Worm (Caenorhabditis elegans) whole organism, L4 larva: ENCODE measurements around the gene Y51H7C.1.

Experiments used
- F26F4.8 ChIP-seq: fragments of 200-800 bp; sonication (Bioruptor generic); conservative IDR thresholded peaks from 2 replicates; pipeline ENCODE4 v1.3.6; 2022; ENCODE audit warnings: missing genetic modification characterization, missing compliant biosample characterization
- F44E2.7 ChIP-seq: fragments of 200-800 bp; sonication (Bioruptor generic); IDR thresholded peaks from 2 replicates; pipeline ENCODE4 v2.1.2; 2022; ENCODE audit warnings: missing genetic modification characterization, missing compliant biosample characterization
- T20F7.1 ChIP-seq: fragments of 200-800 bp; sonication (Bioruptor generic); optimal IDR thresholded peaks from 2 replicates; lab custom pipeline; 2018; ENCODE audit warnings: mild to moderate bottlenecking, missing genetic modification characterization, missing compliant biosample characterization
- T26A8.4 ChIP-seq: fragments of 200-800 bp; sonication (Bioruptor generic); IDR thresholded peaks from 2 replicates; pipeline ENCODE4 v1.3.6; 2022; ENCODE audit warnings: missing genetic modification characterization, missing compliant biosample characterization
- Y48G9A.11 ChIP-seq: fragments of 200-800 bp; sonication (Bioruptor generic); IDR thresholded peaks from 2 replicates; pipeline ENCODE4 v1.3.6; 2022; ENCODE audit warnings: missing genetic modification reagents, missing genetic modification characterization, missing compliant biosample characterization
- aha-1 ChIP-seq: fragments of 150-350 bp; peaks from one replicate; lab custom pipeline; 2014; ENCODE audit warnings: missing biosample characterization, missing genetic modification characterization
- attf-4 ChIP-seq: sonication (generic microtip); optimal IDR thresholded peaks from 3 replicates; lab custom pipeline; 2017; ENCODE audit warnings: missing biosample characterization, missing genetic modification characterization
- ceh-28 ChIP-seq: fragments of 150-350 bp; optimal IDR thresholded peaks from 2 replicates; lab custom pipeline; 2014; ENCODE audit warnings: missing biosample characterization, missing genetic modification reagents, missing genetic modification characterization
- ceh-62 ChIP-seq: sonication (generic microtip); optimal IDR thresholded peaks from 2 replicates; lab custom pipeline; 2017; ENCODE audit warnings: missing biosample characterization, missing genetic modification characterization
- daf-19 ChIP-seq: fragments of 200-800 bp; sonication (Bioruptor generic); conservative IDR thresholded peaks from 2 replicates; pipeline ENCODE4 v1.3.6; 2022; ENCODE audit warnings: missing genetic modification characterization, missing compliant biosample characterization
- dmd-8 ChIP-seq: fragments of 200-800 bp; sonication (Bioruptor generic); IDR thresholded peaks from 2 replicates; pipeline ENCODE4 v1.3.6; 2022; ENCODE audit warnings: missing genetic modification characterization, missing compliant biosample characterization
- dmd-9 ChIP-seq: fragments of 200-800 bp; sonication (Bioruptor generic); IDR thresholded peaks from 2 replicates; pipeline ENCODE4 v1.3.6; 2022; ENCODE audit warnings: missing genetic modification reagents, missing genetic modification characterization, missing compliant biosample characterization
- dve-1 ChIP-seq: sonication (generic microtip); optimal IDR thresholded peaks from 2 replicates; lab custom pipeline; 2017; ENCODE audit warnings: antibody characterized with exemption, mild to moderate bottlenecking, missing genetic modification characterization, missing compliant biosample characterization; ENCODE audit not compliant: insufficient read depth
- egl-27 ChIP-seq: sonication (generic microtip); optimal IDR thresholded peaks from 3 replicates; lab custom pipeline; 2017; ENCODE audit warnings: missing biosample characterization, missing genetic modification reagents, missing genetic modification characterization
- gei-8 ChIP-seq: fragments of 200-800 bp; sonication (Bioruptor generic); optimal IDR thresholded peaks from 2 replicates; lab custom pipeline; 2018; ENCODE audit warnings: mild to moderate bottlenecking, missing genetic modification characterization, missing compliant biosample characterization
- lin-13 ChIP-seq: fragments of 150-350 bp; optimal IDR thresholded peaks from 2 replicates; lab custom pipeline; 2014; ENCODE audit warnings: missing biosample characterization, missing genetic modification reagents, missing genetic modification characterization
- lin-29 ChIP-seq: fragments of 200-800 bp; sonication (Bioruptor generic); IDR thresholded peaks from 2 replicates; pipeline ENCODE4 v1.3.6; 2022; ENCODE audit warnings: missing genetic modification reagents, missing genetic modification characterization, missing compliant biosample characterization
- lsy-2 ChIP-seq, 2 experiments: fragments of 150-350 bp in 1 of 2; sonication (generic microtip) in 1 of 2; optimal IDR thresholded peaks; 2 replicates each; lab custom pipeline; 2014 to 2017; ENCODE audit warnings: missing biosample characterization in 2 of 2, missing genetic modification characterization in 2 of 2
- madf-5 ChIP-seq, 2 experiments: fragments of 200-800 bp; sonication (Bioruptor generic); IDR thresholded peaks; 2 replicates each; pipeline ENCODE4 v1.3.6; 2022; ENCODE audit warnings: missing compliant biosample characterization in 2 of 2, missing genetic modification characterization in 2 of 2
- madf-9 ChIP-seq: fragments of 200-800 bp; sonication (Bioruptor generic); conservative IDR thresholded peaks from 2 replicates; pipeline ENCODE4 v1.3.6; 2022; ENCODE audit warnings: missing genetic modification reagents, missing genetic modification characterization, missing compliant biosample characterization
- mdl-1 ChIP-seq, 2 experiments: fragments of 150-350 bp in 1 of 2; sonication (generic microtip) in 1 of 2; optimal IDR thresholded peaks; 2 replicates each; lab custom pipeline; 2014 to 2017; ENCODE audit warnings: missing biosample characterization in 2 of 2, missing genetic modification characterization in 2 of 2
- mep-1 ChIP-seq: fragments of 150-350 bp; sonication (generic microtip); optimal IDR thresholded peaks from 3 replicates; lab custom pipeline; 2014; ENCODE audit warnings: missing biosample characterization, missing genetic modification characterization
- mxl-3 ChIP-seq: fragments of 200-800 bp; sonication (Bioruptor generic); optimal IDR thresholded peaks from 2 replicates; lab custom pipeline; 2018; ENCODE audit warnings: mild to moderate bottlenecking, missing genetic modification characterization, missing compliant biosample characterization
- nhr-6 ChIP-seq: fragments of 150-350 bp; optimal IDR thresholded peaks from 2 replicates; lab custom pipeline; 2014; ENCODE audit warnings: missing biosample characterization, missing genetic modification characterization
- nhr-77 ChIP-seq: fragments of 150-350 bp; optimal IDR thresholded peaks from 2 replicates; lab custom pipeline; 2014; ENCODE audit warnings: missing biosample characterization, missing genetic modification characterization
- pha-4 ChIP-seq, 2 experiments: fragments of 150-350 bp in 1 of 2; fragments of 200-800 bp in 1 of 2; sonication (Bioruptor generic) in 1 of 2; IDR thresholded peaks in 1 of 2; optimal IDR thresholded peaks in 1 of 2; 2 replicates each; pipeline versions ENCODE4 v1.3.6 to Lab custom; 2014 to 2022; ENCODE audit warnings: missing genetic modification characterization in 2 of 2, missing genetic modification reagents in 2 of 2, missing biosample characterization in 1 of 2, missing compliant biosample characterization in 1 of 2
- php-3 ChIP-seq: fragments of 200-800 bp; sonication (Bioruptor generic); IDR thresholded peaks from 2 replicates; pipeline ENCODE4 v1.3.6; 2022; ENCODE audit warnings: missing genetic modification reagents, missing genetic modification characterization, missing compliant biosample characterization
- pqm-1 ChIP-seq: sonication (generic microtip); optimal IDR thresholded peaks from 2 replicates; lab custom pipeline; 2017; ENCODE audit warnings: missing biosample characterization, missing genetic modification characterization
- sdz-12 ChIP-seq: fragments of 200-800 bp; sonication (Bioruptor generic); optimal IDR thresholded peaks from 2 replicates; lab custom pipeline; 2018; ENCODE audit warnings: mild to moderate bottlenecking, missing genetic modification characterization, missing compliant biosample characterization
- set-16 ChIP-seq: fragments of 200-800 bp; sonication (Bioruptor generic); IDR thresholded peaks from 2 replicates; pipeline ENCODE4 v1.3.6; 2022; ENCODE audit warnings: missing genetic modification reagents, missing genetic modification characterization, missing compliant biosample characterization
- snpc-1.2 ChIP-seq: fragments of 200-800 bp; sonication (Bioruptor generic); IDR thresholded peaks from 2 replicates; pipeline ENCODE4 v1.3.6; 2022; ENCODE audit warnings: missing genetic modification reagents, missing genetic modification characterization, missing compliant biosample characterization
- snpc-4 ChIP-seq: fragments of 150-350 bp; optimal IDR thresholded peaks from 2 replicates; lab custom pipeline; 2014; ENCODE audit warnings: missing biosample characterization, missing genetic modification characterization
- unc-130 ChIP-seq: sonication (generic microtip); optimal IDR thresholded peaks from 2 replicates; lab custom pipeline; 2016; ENCODE audit warnings: missing genetic modification reagents, missing genetic modification characterization, missing compliant biosample characterization
- unc-62 ChIP-seq, 3 experiments: fragments of 150-350 bp in 1 of 3; sonication (generic microtip); optimal IDR thresholded peaks in 2 of 3; peaks in 1 of 3; 1 replicate in 1 of 3; 2 replicates in 2 of 3; lab custom pipeline; 2014 to 2017; ENCODE audit warnings: missing biosample characterization in 3 of 3, missing genetic modification characterization in 3 of 3, missing genetic modification reagents in 3 of 3, missing genotype in 1 of 3
- ztf-7 ChIP-seq: fragments of 150-350 bp; optimal IDR thresholded peaks from 2 replicates; lab custom pipeline; 2014; ENCODE audit warnings: missing biosample characterization, missing genetic modification characterization

Y51H7C.1 gene

DNA sequence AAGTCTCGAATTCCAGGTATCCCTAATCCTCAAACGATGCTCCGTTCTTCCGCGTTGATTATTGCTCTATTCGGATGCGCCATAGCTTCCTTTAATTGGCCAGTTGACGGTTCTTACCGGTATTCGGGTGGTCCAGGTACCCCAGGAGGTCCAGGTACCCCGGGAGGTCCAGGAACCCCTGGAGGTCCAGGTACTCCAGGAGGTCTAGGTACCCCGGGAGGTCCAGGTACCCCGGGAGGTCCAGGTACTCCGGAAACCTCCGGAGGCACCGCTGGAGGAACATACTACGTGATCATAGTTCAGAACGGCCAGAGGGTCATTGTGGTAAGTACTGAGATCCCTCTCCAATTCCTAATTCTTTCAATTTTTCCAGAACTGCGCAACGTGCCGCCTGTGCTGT is at the start of gene Y51H7C.1:
Y51H7C.1 (plus strand) TSS at position 17 of the 400 bp plus-strand sequence.
- TF ChIP-seq set-16 (GFP tag; lab: Robert Waterston, UW): peak; percentile 93

DNA sequence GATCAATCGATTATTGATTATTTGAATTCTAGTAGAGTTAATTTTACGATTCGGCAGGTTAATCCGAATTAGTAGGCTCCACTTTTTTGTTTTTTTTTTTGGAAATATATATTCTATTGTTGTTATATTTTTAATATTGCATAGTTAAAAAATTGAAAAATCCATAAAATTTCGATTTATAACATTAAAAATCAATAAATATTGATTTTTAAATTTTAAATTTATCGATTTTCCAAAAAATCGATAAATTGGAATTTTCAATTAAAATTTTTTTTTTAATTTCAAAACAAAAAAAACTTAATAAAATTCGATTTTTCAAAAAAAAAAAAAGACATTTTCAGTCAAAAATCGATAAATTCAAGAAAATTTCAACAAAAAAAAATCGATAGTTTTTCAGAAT is 47.5 kb upstream of the Y51H7C.1 start:
- no peak for TF ChIP-seq egl-27
- no peak for TF ChIP-seq ztf-7 (tag; lab: Kevin White, UChicago)
- no peak for TF ChIP-seq dve-1 (tag; lab: Kevin White, UChicago)
- no peak for TF ChIP-seq mep-1 (tag; lab: Kevin White, UChicago)
- TF ChIP-seq pqm-1 (tag; lab: Kevin White, UChicago): no peak
- peak; percentile 68 for TF ChIP-seq ceh-28
- TF ChIP-seq, all 104 proteins: peak for 1

DNA sequence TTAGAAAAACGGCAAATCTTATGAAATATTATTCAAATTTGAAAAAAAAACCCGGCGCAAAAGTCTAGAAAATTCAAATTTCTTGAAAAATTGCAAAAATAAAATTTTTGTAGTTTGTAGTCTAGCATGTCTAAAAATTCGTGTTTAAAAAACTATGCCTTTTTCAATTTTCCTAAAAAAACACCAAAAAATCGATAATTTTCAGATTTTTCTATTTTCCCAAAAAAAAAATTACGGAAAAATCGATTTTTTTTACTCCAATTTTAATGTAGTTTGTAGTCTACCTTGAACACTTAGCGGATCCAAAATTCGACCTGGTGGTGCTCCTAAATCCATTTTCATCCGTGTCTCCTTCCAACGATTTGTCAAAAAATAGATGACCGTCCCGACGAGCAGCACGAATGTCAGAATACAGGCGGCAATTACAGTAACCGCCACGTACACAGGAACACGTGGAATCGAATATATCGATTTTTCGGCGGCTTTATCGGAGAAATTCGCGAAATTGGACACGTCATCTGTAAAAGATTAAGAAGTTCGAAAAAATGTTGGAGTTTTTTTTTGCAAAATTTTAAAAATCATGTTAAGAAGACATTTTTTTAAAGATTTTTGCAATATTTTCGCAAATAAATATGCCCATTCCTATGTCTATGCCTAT is 46.6 kb upstream of the Y51H7C.1 start:
- TF ChIP-seq daf-19 (GFP tag; lab: Robert Waterston, UW) (no peak), nhr-77 (tag; lab: Kevin White, UChicago) (no peak), Y48G9A.11 (no peak), lin-29 (GFP tag; lab: Robert Waterston, UW) (no peak), dmd-9 (GFP tag; lab: Robert Waterston, UW) (no peak), lsy-2 (tag; optimal IDR thresholded peaks at IDR 0.05; lab: Kevin White, UChicago) (no peak), attf-4 (no peak), gei-8 (GFP tag; lab: Kevin White, UChicago) (no peak), ceh-28 (no peak), unc-62 (GFP tag; optimal IDR thresholded peaks at IDR 0.05 in 1 of 2; lab: Kevin White, UChicago) (peak in 1 of 2 experiments; percentile 90), unc-62 (tag; optimal IDR thresholded peaks at IDR 0.05; lab: Kevin White, UChicago) (no peak), pha-4 (GFP tag; IDR thresholded peaks at IDR 0.05; lab: Robert Waterston, UW) (no peak), pha-4 (tag; optimal IDR thresholded peaks at IDR 0.05; lab: Kevin White, UChicago) (no peak), T26A8.4 (GFP tag; lab: Robert Waterston, UW) (no peak), sdz-12 (GFP tag; lab: Kevin White, UChicago) (no peak), lin-13 (no peak), madf-9 (GFP tag; lab: Robert Waterston, UW) (no peak), aha-1 (tag; lab: Kevin White, UChicago) (peak; percentile 94), nhr-6 (tag; lab: Kevin White, UChicago) (no peak)

DNA sequence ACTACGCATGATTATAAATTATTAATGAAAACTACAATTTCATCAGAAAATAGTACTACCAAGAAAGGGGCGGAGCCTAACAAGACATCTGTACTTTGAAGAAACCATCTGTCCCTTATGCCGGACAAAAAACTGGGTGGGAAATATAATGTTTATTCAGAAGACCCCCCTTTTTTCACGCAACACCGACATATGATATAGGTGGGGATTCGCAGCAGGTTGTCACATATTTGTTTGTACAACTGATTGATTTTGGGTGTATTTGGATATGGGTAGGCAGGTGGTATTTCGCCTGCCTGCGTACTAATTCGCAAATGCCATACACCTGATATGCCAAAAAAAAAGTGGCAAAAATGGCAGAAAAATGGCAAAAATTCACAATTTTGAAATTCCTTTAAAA is 43.9 kb upstream of the Y51H7C.1 start, which contains the start of gene Y51H7C.10:
Y51H7C.10 (minus strand) TSS at position 101 of the 400 bp plus-strand sequence.
- TF ChIP-seq snpc-1.2 (GFP tag; lab: Robert Waterston, UW): no peak
- no peak for TF ChIP-seq mdl-1 (tag; optimal IDR thresholded peaks at IDR 0.05; lab: Kevin White, UChicago)
- no peak for TF ChIP-seq T20F7.1
- TF ChIP-seq snpc-4: no peak
- no peak for TF ChIP-seq mep-1 (tag; lab: Kevin White, UChicago)
- no peak for TF ChIP-seq F26F4.8 (GFP tag; lab: Robert Waterston, UW)
- TF ChIP-seq F44E2.7 (GFP tag; lab: Robert Waterston, UW): no peak
- no peak for TF ChIP-seq madf-5 (GFP tag; IDR thresholded peaks at IDR 0.05; lab: Robert Waterston, UW)
- TF ChIP-seq ceh-62: no peak
- no peak for TF ChIP-seq unc-130 (GFP tag; lab: Kevin White, UChicago)
- no peak for TF ChIP-seq php-3
- no peak for TF ChIP-seq sdz-12 (GFP tag; lab: Kevin White, UChicago)
- no peak for TF ChIP-seq dmd-8
- TF ChIP-seq mxl-3: no peak
- no peak for TF ChIP-seq ceh-28
- TF ChIP-seq dve-1 (tag; lab: Kevin White, UChicago): no peak
- TF ChIP-seq, all 104 proteins: peak for 0
